Worm (Caenorhabditis elegans): ENCODE data around the gene F35D11.1.

Gene F35D11.1

DNA sequence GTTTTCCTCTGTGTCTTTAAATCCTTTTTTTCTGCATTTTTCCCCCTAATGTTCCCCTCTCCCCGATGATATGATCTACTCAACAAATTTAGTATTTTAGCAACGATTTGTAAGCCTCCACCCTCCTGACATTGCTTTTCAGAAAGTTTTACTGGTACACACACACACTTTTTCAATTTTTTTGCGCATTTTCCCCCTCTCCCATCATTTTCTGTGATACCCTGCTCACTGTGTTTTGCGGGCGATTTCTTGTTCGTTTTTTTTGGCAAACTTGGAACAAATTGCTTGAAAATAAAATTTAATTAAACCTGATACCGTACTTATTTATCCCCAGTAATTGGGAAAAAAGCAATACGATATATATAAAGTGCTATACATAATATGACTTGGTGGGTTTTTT, 36.0 kb upstream of the F35D11.1 start (continued):
- TF ChIP-seq F23B12.7 (tag; optimal IDR thresholded peaks at IDR 0.05; ENCODE audit: insufficient read depth): no peak
- no peak for TF ChIP-seq B0035.1 (tag; optimal IDR thresholded peaks at IDR 0.05)
- TF ChIP-seq ZK185.1 (tag; optimal IDR thresholded peaks at IDR 0.05; ENCODE audit: poor library complexity, severe bottlenecking): no peak
- no peak for TF ChIP-seq somi-1 (GFP tag; optimal IDR thresholded peaks at IDR 0.05)
- TF ChIP-seq tbp1 (GFP tag; optimal IDR thresholded peaks at IDR 0.05): no peak
- TF ChIP-seq dpl-1 (GFP tag; optimal IDR thresholded peaks at IDR 0.05): no peak
- no peak for TF ChIP-seq snpc-4 (GFP tag; optimal IDR thresholded peaks at IDR 0.05)
- no peak for TF ChIP-seq snpc-4 (tag; optimal IDR thresholded peaks at IDR 0.05)
- TF ChIP-seq snpc-1.3 (tag; optimal IDR thresholded peaks at IDR 0.05; ENCODE audit: insufficient read depth): no peak

DNA sequence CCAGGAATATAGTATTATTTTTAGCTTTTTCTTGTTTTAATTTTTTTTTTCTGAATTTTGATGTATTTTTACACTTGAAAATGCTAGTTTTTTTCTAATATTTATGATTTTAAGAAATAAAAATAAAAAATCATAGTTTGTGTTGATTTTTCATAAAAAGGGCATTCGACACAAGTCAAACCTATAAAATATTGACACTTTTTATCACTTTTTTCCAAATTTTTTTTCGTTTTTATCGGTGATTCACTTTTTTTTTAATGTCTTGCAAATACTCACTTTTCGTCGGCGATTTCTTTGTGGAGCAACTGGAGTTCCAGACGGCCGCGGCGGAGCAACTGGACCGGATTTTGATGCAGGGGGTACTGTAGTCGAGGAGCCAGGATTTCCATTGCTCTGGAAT, 29.3 kb upstream of the F35D11.1 start:
- TF ChIP-seq lsy-27 (tag; optimal IDR thresholded peaks at IDR 0.05; ENCODE audit: borderline replicate concordance, insufficient read depth) (no peak), nhr-80 (tag; optimal IDR thresholded peaks at IDR 0.05) (peak; percentile 53), mcd-1 (GFP tag; IDR thresholded peaks at IDR 0.05) (no peak), F39B2.1 (GFP tag; IDR thresholded peaks at IDR 0.05) (no peak), ztf-18 (tag; optimal IDR thresholded peaks at IDR 0.05) (no peak), Y67H2A.10 (GFP tag; conservative IDR thresholded peaks at IDR 0.05) (no peak)

DNA sequence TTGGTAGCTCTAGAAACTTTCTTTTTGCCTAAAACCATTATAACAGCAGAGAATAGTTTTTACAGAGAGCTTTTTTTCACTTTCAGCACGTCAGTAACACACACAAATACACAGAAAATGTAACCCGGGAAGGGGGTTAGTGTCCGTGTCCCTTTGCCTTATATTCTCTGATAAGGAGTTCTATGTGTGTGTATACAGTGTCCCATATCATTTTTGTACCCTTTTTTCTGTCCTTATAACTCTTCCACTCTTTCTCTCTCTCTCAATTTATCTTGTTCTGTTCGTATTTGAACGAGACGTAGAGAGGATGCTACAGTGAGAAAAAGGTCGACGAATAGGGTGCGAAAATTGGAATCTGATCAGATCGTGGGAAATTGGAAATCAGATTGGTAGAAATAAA, 27.9 kb upstream of the F35D11.1 start:
- TF ChIP-seq ets-4 (GFP tag; optimal IDR thresholded peaks at IDR 0.05) (peak; percentile 69), cebp-1 (GFP tag; IDR thresholded peaks at IDR 0.05) (no peak), cebp-1 (tag; optimal IDR thresholded peaks at IDR 0.05) (peak; percentile 34), nhr-80 (tag; optimal IDR thresholded peaks at IDR 0.05) (peak; percentile 86), gei-17 (GFP tag; optimal IDR thresholded peaks at IDR 0.05) (no peak), F52B5.7 (tag; optimal IDR thresholded peaks at IDR 0.05) (no peak)

DNA sequence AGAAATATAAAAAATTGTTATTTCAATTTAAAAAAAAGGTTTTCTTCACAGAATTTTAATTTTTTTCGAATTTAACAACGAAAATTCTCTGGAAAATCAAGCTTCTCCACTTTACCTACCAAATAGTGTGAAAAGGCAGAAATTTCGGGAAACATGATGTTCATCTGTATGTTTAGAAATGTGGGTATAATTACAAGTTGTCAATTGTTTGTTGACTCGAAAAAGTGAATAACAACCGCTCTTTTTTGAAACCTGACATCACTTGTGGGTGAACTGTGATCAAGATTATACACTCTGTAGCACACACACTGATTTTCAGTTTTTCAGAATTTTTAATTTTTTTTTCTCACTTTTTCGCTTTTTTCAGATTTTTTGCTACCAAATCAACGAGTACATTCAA, 26.9 kb upstream of the F35D11.1 start:
- no peak for TF ChIP-seq F39B2.1 (GFP tag; IDR thresholded peaks at IDR 0.05)
- no peak for TF ChIP-seq mel-28 (tag; optimal IDR thresholded peaks at IDR 0.05; ENCODE audit: borderline replicate concordance)
- no peak for TF ChIP-seq tlf-1 (GFP tag; optimal IDR thresholded peaks at IDR 0.05)
- no peak for TF ChIP-seq Y53F4B.3 (GFP tag; IDR thresholded peaks at IDR 0.05)
- no peak for TF ChIP-seq aptf-3 (GFP tag; IDR thresholded peaks at IDR 0.05)
- no peak for TF ChIP-seq ceh-58 (GFP tag; IDR thresholded peaks at IDR 0.05)
- TF ChIP-seq sdz-38 (tag; optimal IDR thresholded peaks at IDR 0.05): no peak
- no peak for TF ChIP-seq lin-26 (GFP tag; IDR thresholded peaks at IDR 0.05)
- no peak for TF ChIP-seq hmg-1.2 (GFP tag; IDR thresholded peaks at IDR 0.05)
- TF ChIP-seq nhr-179 (tag; optimal IDR thresholded peaks at IDR 0.05): no peak
- TF ChIP-seq B0336.3 (GFP tag; IDR thresholded peaks at IDR 0.05): no peak

DNA sequence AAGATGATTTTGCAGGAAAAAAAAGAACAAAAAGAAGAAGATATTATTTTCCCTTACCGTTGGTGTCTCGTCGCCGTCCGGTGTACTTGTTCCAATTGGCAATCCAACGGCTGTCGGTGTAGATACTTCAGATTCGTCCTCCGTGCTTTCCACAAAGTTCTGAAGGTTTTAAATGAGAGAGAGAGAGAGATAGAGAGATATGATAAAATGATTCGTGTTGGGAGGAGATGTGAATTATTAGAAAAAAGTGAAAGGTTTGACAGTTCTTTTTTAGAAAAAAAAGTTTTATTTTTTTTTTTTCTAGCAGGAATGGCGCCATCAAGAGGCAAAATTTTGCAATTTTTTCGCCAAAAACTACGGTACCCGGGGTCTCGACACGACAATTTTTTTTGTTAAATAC, 26.4 kb upstream of the F35D11.1 start:
- TF ChIP-seq lin-40 (tag; optimal IDR thresholded peaks at IDR 0.05) (peak; percentile 14), F33H1.4 (GFP tag; IDR thresholded peaks at IDR 0.05) (no peak), ztf-26 (tag; optimal IDR thresholded peaks at IDR 0.05) (peak; percentile 31)

All from whole organism, young adult.